Worm (Caenorhabditis elegans): Measurements from ENCODE around the gene aass-1.

The aass-1 gene

ce11 chrIV:261607-262006 lies 16.7 kb downstream of the aass-1 start, which contains the start of gene pqbp-1.1 (continued):
- TF ChIP-seq ceh-90 (tag; optimal IDR thresholded peaks at IDR 0.05) (no peak), zip-4 (GFP tag; optimal IDR thresholded peaks at IDR 0.05) (no peak), lin-39 (tag; optimal IDR thresholded peaks at IDR 0.05) (peak; percentile 33), nhr-90 (tag; optimal IDR thresholded peaks at IDR 0.05; ENCODE audit: poor library complexity) (peak; percentile 59), mep-1 (tag; optimal IDR thresholded peaks at IDR 0.05) (peak; percentile 66), isw-1 (GFP tag; IDR thresholded peaks at IDR 0.05) (peak; percentile 58), mef-2 (tag; optimal IDR thresholded peaks at IDR 0.05) (no peak), ceh-63 (GFP tag; optimal IDR thresholded peaks at IDR 0.05) (no peak), fos-1 (tag; optimal IDR thresholded peaks at IDR 0.05) (peak; percentile 42), F16B12.6 (tag; optimal IDR thresholded peaks at IDR 0.05) (peak; percentile 4), tbx-2 (tag; optimal IDR thresholded peaks at IDR 0.05) (peak; percentile 59), ces-1 (GFP tag; optimal IDR thresholded peaks at IDR 0.05) (peak; percentile 18), C34B4.2 (tag; optimal IDR thresholded peaks at IDR 0.05) (no peak), hlh-4 (tag; optimal IDR thresholded peaks at IDR 0.05) (no peak), pag-3 (tag; optimal IDR thresholded peaks at IDR 0.05; ENCODE audit: borderline replicate concordance, insufficient read depth) (no peak), snpc-4 (tag; optimal IDR thresholded peaks at IDR 0.05) (no peak), unc-130 (tag; optimal IDR thresholded peaks at IDR 0.05) (no peak), blmp-1 (tag; optimal IDR thresholded peaks at IDR 0.05) (peak; percentile 55), pax-3 (tag; optimal IDR thresholded peaks at IDR 0.05) (no peak), unc-86 (tag; optimal IDR thresholded peaks at IDR 0.05) (peak; percentile 43), efl-1 (optimal IDR thresholded peaks at IDR 0.05) (peak; percentile 69 to 94), efl-1 (GFP tag; optimal IDR thresholded peaks at IDR 0.05 in 1 of 2) (peak; percentile 95 to 99), fkh-10 (GFP tag; optimal IDR thresholded peaks at IDR 0.05) (peak; percentile 42), nhr-19 (GFP tag; conservative IDR thresholded peaks at IDR 0.05) (no peak), nhr-85 (tag) (peak; percentile 50), ztf-4 (tag; optimal IDR thresholded peaks at IDR 0.05) (no peak), dsc-1 (tag; optimal IDR thresholded peaks at IDR 0.05) (peak; percentile 51), mab-9 (GFP tag; IDR thresholded peaks at IDR 0.05) (no peak), jun-1 (tag; optimal IDR thresholded peaks at IDR 0.05) (peak; percentile 3), lsy-2 (tag; optimal IDR thresholded peaks at IDR 0.05) (peak; percentile 76 to 82), fkh-4 (tag; optimal IDR thresholded peaks at IDR 0.05; ENCODE audit: borderline replicate concordance) (no peak), ets-5 (GFP tag; IDR thresholded peaks at IDR 0.05) (no peak), hlh-17 (GFP tag; optimal IDR thresholded peaks at IDR 0.05; ENCODE audit: borderline replicate concordance) (no peak), nhr-20 (tag; optimal IDR thresholded peaks at IDR 0.05) (peak; percentile 58), xbp-1 (tag; optimal IDR thresholded peaks at IDR 0.05) (peak; percentile 64), rnt-1 (tag; optimal IDR thresholded peaks at IDR 0.05) (peak; percentile 18), nhr-47 (tag; optimal IDR thresholded peaks at IDR 0.05) (peak; percentile 77), irx-1 (tag; optimal IDR thresholded peaks at IDR 0.05) (peak; percentile 32), fkh-8 (tag; optimal IDR thresholded peaks at IDR 0.05) (peak; percentile 51), nhr-28 (tag; optimal IDR thresholded peaks at IDR 0.05) (no peak), dpl-1 (GFP tag; optimal IDR thresholded peaks at IDR 0.05) (peak; percentile 89 to 95 (median 92)), lin-13 (GFP tag; optimal IDR thresholded peaks at IDR 0.05) (peak; percentile 18), skn-1 (tag; optimal IDR thresholded peaks at IDR 0.05) (peak; percentile 41), Y116A8C.19 (tag; optimal IDR thresholded peaks at IDR 0.05; ENCODE audit: borderline replicate concordance) (no peak), lin-14 (GFP tag; optimal IDR thresholded peaks at IDR 0.05) (peak; percentile 71), nhr-71 (tag; optimal IDR thresholded peaks at IDR 0.05) (peak; percentile 75)

Data from whole organism, L1 larva.